Worm (Caenorhabditis elegans) whole organism, L4/young adult: ENCODE measurements around the gene dmd-5.

Experiments
- dao-5 ChIP-seq: sonication (generic microtip); optimal IDR thresholded peaks from 2 replicates; lab custom pipeline; 2016; ENCODE audit warnings: missing genotype, missing genetic modification characterization, moderate library complexity, missing compliant biosample characterization
- him-1 ChIP-seq: sonication (generic microtip); optimal IDR thresholded peaks from 2 replicates; lab custom pipeline; 2016; ENCODE audit warnings: missing genotype, missing genetic modification reagents, missing genetic modification characterization, missing compliant biosample characterization

DNA sequence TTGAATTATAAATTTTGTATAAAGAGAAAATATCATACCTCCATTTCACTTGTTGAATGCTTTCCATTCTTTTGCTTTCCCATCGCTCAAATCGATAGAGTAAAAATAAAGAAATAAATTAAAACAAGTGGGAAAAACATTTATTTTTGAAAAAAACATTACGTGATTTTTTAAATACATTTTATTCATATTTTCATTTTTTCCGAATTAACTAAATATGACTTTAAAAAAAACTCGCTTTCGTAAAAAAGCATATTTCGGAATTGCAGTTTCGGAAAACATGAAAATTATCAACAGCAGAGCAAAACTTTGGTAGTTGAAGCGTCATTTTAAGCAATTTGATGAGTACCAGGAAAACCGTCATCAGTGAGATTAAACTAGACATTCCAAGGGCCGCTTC, 25.5 kb upstream of the dmd-5 start, which contains the start of gene K05F1.8:
- TF ChIP-seq dao-5 (tag; lab: Kevin White, UChicago) (no peak), him-1 (tag; lab: Kevin White, UChicago) (no peak)
